Worm (Caenorhabditis elegans) whole organism, L2 larva: Measurements from ENCODE around the gene EGAP5.1.

Experiments
- ama-1 ChIP-seq: fragments of 150-350 bp; optimal IDR thresholded peaks from 2 replicates; lab custom pipeline; 2018; ENCODE audit warnings: inconsistent platforms
- crh-2 ChIP-seq: sonication (generic microtip); optimal IDR thresholded peaks from 2 replicates; lab custom pipeline; 2017; ENCODE audit warnings: missing biosample characterization, missing genetic modification characterization
- egl-27 ChIP-seq: sonication (generic microtip); optimal IDR thresholded peaks from 3 replicates; lab custom pipeline; 2017; ENCODE audit warnings: missing biosample characterization, missing genetic modification reagents, missing genetic modification characterization
- fos-1 ChIP-seq: fragments of 150-350 bp; optimal IDR thresholded peaks from 2 replicates; lab custom pipeline; 2014; ENCODE audit warnings: missing biosample characterization, missing genetic modification characterization
- lin-39 ChIP-seq: fragments of 150-350 bp; optimal IDR thresholded peaks from 2 replicates; lab custom pipeline; 2014; ENCODE audit warnings: missing biosample characterization, missing genetic modification reagents, missing genetic modification characterization
- lsy-2 ChIP-seq, 2 experiments: fragments of 150-350 bp in 1 of 2; sonication (generic microtip) in 1 of 2; optimal IDR thresholded peaks; 2 replicates each; lab custom pipeline; 2014 to 2017; ENCODE audit warnings: missing biosample characterization in 2 of 2, missing genetic modification characterization in 2 of 2
- nhr-11 ChIP-seq: fragments of 150-350 bp; optimal IDR thresholded peaks from 2 replicates; lab custom pipeline; 2014; ENCODE audit warnings: missing biosample characterization, missing genetic modification characterization
- nhr-12 ChIP-seq: fragments of 150-350 bp; optimal IDR thresholded peaks from 2 replicates; lab custom pipeline; 2014; ENCODE audit warnings: missing biosample characterization, missing genetic modification characterization
- nhr-237 ChIP-seq: fragments of 150-350 bp; optimal IDR thresholded peaks from 2 replicates; lab custom pipeline; 2014; ENCODE audit warnings: missing biosample characterization, missing genetic modification characterization
- nhr-77 ChIP-seq: fragments of 150-350 bp; optimal IDR thresholded peaks from 2 replicates; lab custom pipeline; 2014; ENCODE audit warnings: missing biosample characterization, missing genetic modification characterization
- zag-1 ChIP-seq: fragments of 150-350 bp; optimal IDR thresholded peaks from 2 replicates; lab custom pipeline; 2014; ENCODE audit warnings: missing biosample characterization, missing genetic modification characterization
- ztf-4 ChIP-seq: fragments of 150-350 bp; optimal IDR thresholded peaks from 2 replicates; lab custom pipeline; 2014; ENCODE audit warnings: missing biosample characterization, missing genetic modification characterization

- TF ChIP-seq nhr-12 (tag; lab: Kevin White, UChicago) (no peak), ama-1 (lab: Kevin White, UChicago) (no peak), nhr-11 (no peak), egl-27 (tag; lab: Kevin White, UChicago) (no peak), zag-1 (no peak), ztf-4 (tag; lab: Kevin White, UChicago) (no peak), nhr-237 (tag; lab: Kevin White, UChicago) (no peak), lsy-2 (tag; optimal IDR thresholded peaks at IDR 0.05; lab: Kevin White, UChicago) (no peak), nhr-77 (no peak), lin-39 (tag; lab: Kevin White, UChicago) (no peak), crh-2 (tag; lab: Kevin White, UChicago) (no peak), fos-1 (tag; lab: Kevin White, UChicago) (no peak)
These were observed 40.1 kb downstream of the EGAP5.1 start for ce11 chrX:5202923-5203322.
